Worm (Caenorhabditis elegans) whole organism, L4 larva: ENCODE measurements around the gene ltah-1.2.
A peak's percentile ranks its signal among the peaks of the same experiment; 100 is the strongest.

Experiments used
- D1046.2 ChIP-seq: fragments of 200-800 bp; sonication (Bioruptor generic); IDR thresholded peaks from 2 replicates; pipeline ENCODE4 v1.3.6; 2022; ENCODE audit warnings: missing genetic modification characterization, missing compliant biosample characterization
- F10B5.3 ChIP-seq: sonication (generic microtip); optimal IDR thresholded peaks from 2 replicates; lab custom pipeline; 2016; ENCODE audit warnings: mild to moderate bottlenecking, missing genetic modification characterization, missing compliant biosample characterization
- F26F4.8 ChIP-seq: fragments of 200-800 bp; sonication (Bioruptor generic); conservative IDR thresholded peaks from 2 replicates; pipeline ENCODE4 v1.3.6; 2022; ENCODE audit warnings: missing genetic modification characterization, missing compliant biosample characterization
- F37D6.2 ChIP-seq: sonication (generic microtip); optimal IDR thresholded peaks from 2 replicates; lab custom pipeline; 2016; ENCODE audit warnings: mild to moderate bottlenecking, missing genetic modification characterization, missing compliant biosample characterization
- T26A8.4 ChIP-seq: fragments of 200-800 bp; sonication (Bioruptor generic); IDR thresholded peaks from 2 replicates; pipeline ENCODE4 v1.3.6; 2022; ENCODE audit warnings: missing genetic modification characterization, missing compliant biosample characterization
- Y105C5A.15 ChIP-seq: fragments of 200-800 bp; sonication (Bioruptor generic); IDR thresholded peaks from 2 replicates; pipeline ENCODE4 v1.3.6; 2022; ENCODE audit warnings: missing genetic modification characterization, missing compliant biosample characterization
- Y75B8A.6 ChIP-seq: fragments of 200-800 bp; sonication (Bioruptor generic); IDR thresholded peaks from 2 replicates; pipeline ENCODE4 v1.3.6; 2022; ENCODE audit warnings: missing genetic modification reagents, missing genetic modification characterization, missing compliant biosample characterization
- ZK337.2 ChIP-seq: fragments of 200-800 bp; sonication (Bioruptor generic); IDR thresholded peaks from 2 replicates; pipeline ENCODE4 v1.3.6; 2022; ENCODE audit warnings: missing genetic modification reagents, missing genetic modification characterization, missing compliant biosample characterization
- aha-1 ChIP-seq: fragments of 150-350 bp; peaks from one replicate; lab custom pipeline; 2014; ENCODE audit warnings: missing biosample characterization, missing genetic modification characterization
- ceh-20 ChIP-seq: fragments of 200-800 bp; sonication (Bioruptor generic); IDR thresholded peaks from 2 replicates; pipeline ENCODE4 v1.3.6; 2022; ENCODE audit warnings: missing genetic modification reagents, missing genetic modification characterization, missing compliant biosample characterization
- ceh-44 ChIP-seq: fragments of 200-800 bp; sonication (Bioruptor generic); IDR thresholded peaks from 2 replicates; pipeline ENCODE4 v1.3.6; 2022; ENCODE audit warnings: missing genetic modification reagents, missing genetic modification characterization, missing compliant biosample characterization
- dve-1 ChIP-seq: sonication (generic microtip); optimal IDR thresholded peaks from 2 replicates; lab custom pipeline; 2017; ENCODE audit warnings: antibody characterized with exemption, mild to moderate bottlenecking, missing genetic modification characterization, missing compliant biosample characterization; ENCODE audit not compliant: insufficient read depth
- egl-43 ChIP-seq: fragments of 200-800 bp; sonication (Bioruptor generic); IDR thresholded peaks from 2 replicates; pipeline ENCODE4 v1.3.6; 2022; ENCODE audit warnings: missing genetic modification reagents, missing genetic modification characterization, missing compliant biosample characterization
- hif-1 ChIP-seq, 2 experiments: sonication (generic microtip); optimal IDR thresholded peaks; 2 replicates each; lab custom pipeline; 2016 to 2017; ENCODE audit warnings: missing compliant biosample characterization in 2 of 2, missing genetic modification characterization in 2 of 2, missing genetic modification reagents in 2 of 2, missing genotype in 2 of 2, mild to moderate bottlenecking in 1 of 2
- hlh-11 ChIP-seq: fragments of 200-800 bp; sonication (Bioruptor generic); optimal IDR thresholded peaks from 2 replicates; lab custom pipeline; 2018; ENCODE audit warnings: mild to moderate bottlenecking, missing genetic modification characterization, missing compliant biosample characterization
- hlh-30 ChIP-seq: sonication (generic microtip); optimal IDR thresholded peaks from 2 replicates; lab custom pipeline; 2017; ENCODE audit warnings: antibody characterized with exemption, mild to moderate bottlenecking, missing genetic modification characterization, missing compliant biosample characterization; ENCODE audit not compliant: insufficient read depth
- hmg-1.1 ChIP-seq: fragments of 200-800 bp; sonication (Bioruptor generic); IDR thresholded peaks from 2 replicates; pipeline ENCODE4 v1.3.6; 2022; ENCODE audit warnings: missing genetic modification reagents, missing genetic modification characterization, missing compliant biosample characterization
- lin-29 ChIP-seq: fragments of 200-800 bp; sonication (Bioruptor generic); IDR thresholded peaks from 2 replicates; pipeline ENCODE4 v1.3.6; 2022; ENCODE audit warnings: missing genetic modification reagents, missing genetic modification characterization, missing compliant biosample characterization
- lin-38 ChIP-seq: fragments of 200-800 bp; sonication (Bioruptor generic); IDR thresholded peaks from 2 replicates; pipeline ENCODE4 v1.3.6; 2022; ENCODE audit warnings: missing genetic modification reagents, missing genetic modification characterization, missing compliant biosample characterization
- lsy-2 ChIP-seq, 2 experiments: fragments of 150-350 bp in 1 of 2; sonication (generic microtip) in 1 of 2; optimal IDR thresholded peaks; 2 replicates each; lab custom pipeline; 2014 to 2017; ENCODE audit warnings: missing biosample characterization in 2 of 2, missing genetic modification characterization in 2 of 2
- madf-5 ChIP-seq, 2 experiments: fragments of 200-800 bp; sonication (Bioruptor generic); IDR thresholded peaks; 2 replicates each; pipeline ENCODE4 v1.3.6; 2022; ENCODE audit warnings: missing compliant biosample characterization in 2 of 2, missing genetic modification characterization in 2 of 2
- mdl-1 ChIP-seq, 2 experiments: fragments of 150-350 bp in 1 of 2; sonication (generic microtip) in 1 of 2; optimal IDR thresholded peaks; 2 replicates each; lab custom pipeline; 2014 to 2017; ENCODE audit warnings: missing biosample characterization in 2 of 2, missing genetic modification characterization in 2 of 2
- mep-1 ChIP-seq: fragments of 150-350 bp; sonication (generic microtip); optimal IDR thresholded peaks from 3 replicates; lab custom pipeline; 2014; ENCODE audit warnings: missing biosample characterization, missing genetic modification characterization
- mxl-2 ChIP-seq: fragments of 200-800 bp; sonication (Bioruptor generic); conservative IDR thresholded peaks from 2 replicates; pipeline ENCODE4 v1.3.6; 2022; ENCODE audit warnings: missing genetic modification reagents, missing genetic modification characterization, missing compliant biosample characterization
- mxl-3 ChIP-seq: fragments of 200-800 bp; sonication (Bioruptor generic); optimal IDR thresholded peaks from 2 replicates; lab custom pipeline; 2018; ENCODE audit warnings: mild to moderate bottlenecking, missing genetic modification characterization, missing compliant biosample characterization
- nhr-102 ChIP-seq: sonication (generic microtip); optimal IDR thresholded peaks from 2 replicates; lab custom pipeline; 2016; ENCODE audit warnings: mild to moderate bottlenecking, missing genetic modification characterization, moderate library complexity, missing compliant biosample characterization
- nhr-111 ChIP-seq: fragments of 200-800 bp; sonication (Bioruptor generic); optimal IDR thresholded peaks from 2 replicates; lab custom pipeline; 2018; ENCODE audit warnings: mild to moderate bottlenecking, missing genetic modification characterization, missing compliant biosample characterization
- nhr-28 ChIP-seq: fragments of 150-350 bp; optimal IDR thresholded peaks from 2 replicates; lab custom pipeline; 2014; ENCODE audit warnings: missing biosample characterization, missing genetic modification characterization
- nhr-41 ChIP-seq: fragments of 200-800 bp; sonication (Bioruptor generic); IDR thresholded peaks from 2 replicates; pipeline ENCODE4 v1.3.6; 2022; ENCODE audit warnings: missing genetic modification reagents, missing genetic modification characterization, missing compliant biosample characterization
- nhr-42 ChIP-seq: fragments of 200-800 bp; sonication (Bioruptor generic); IDR thresholded peaks from 2 replicates; pipeline ENCODE4 v1.3.6; 2022; ENCODE audit warnings: missing genetic modification characterization, missing compliant biosample characterization
- nhr-48 ChIP-seq: sonication (generic microtip); optimal IDR thresholded peaks from 2 replicates; lab custom pipeline; 2016; ENCODE audit warnings: mild to moderate bottlenecking, missing genetic modification characterization, missing compliant biosample characterization
- nhr-6 ChIP-seq: fragments of 150-350 bp; optimal IDR thresholded peaks from 2 replicates; lab custom pipeline; 2014; ENCODE audit warnings: missing biosample characterization, missing genetic modification characterization
- pha-4 ChIP-seq, 2 experiments: fragments of 150-350 bp in 1 of 2; fragments of 200-800 bp in 1 of 2; sonication (Bioruptor generic) in 1 of 2; IDR thresholded peaks in 1 of 2; optimal IDR thresholded peaks in 1 of 2; 2 replicates each; pipeline versions ENCODE4 v1.3.6 to Lab custom; 2014 to 2022; ENCODE audit warnings: missing genetic modification characterization in 2 of 2, missing genetic modification reagents in 2 of 2, missing biosample characterization in 1 of 2, missing compliant biosample characterization in 1 of 2
- php-3 ChIP-seq: fragments of 200-800 bp; sonication (Bioruptor generic); IDR thresholded peaks from 2 replicates; pipeline ENCODE4 v1.3.6; 2022; ENCODE audit warnings: missing genetic modification reagents, missing genetic modification characterization, missing compliant biosample characterization
- saeg-2 ChIP-seq: fragments of 200-800 bp; sonication (Bioruptor generic); IDR thresholded peaks from 2 replicates; pipeline ENCODE4 v1.3.6; 2022; ENCODE audit warnings: missing genetic modification reagents, missing genetic modification characterization, missing compliant biosample characterization
- set-16 ChIP-seq: fragments of 200-800 bp; sonication (Bioruptor generic); IDR thresholded peaks from 2 replicates; pipeline ENCODE4 v1.3.6; 2022; ENCODE audit warnings: missing genetic modification reagents, missing genetic modification characterization, missing compliant biosample characterization
- skn-1 ChIP-seq: fragments of 150-350 bp; optimal IDR thresholded peaks from 2 replicates; lab custom pipeline; 2014; ENCODE audit warnings: missing biosample characterization, missing genetic modification characterization
- tra-1 ChIP-seq: fragments of 200-800 bp; sonication (Bioruptor generic); IDR thresholded peaks from 2 replicates; pipeline ENCODE4 v1.3.6; 2022; ENCODE audit warnings: missing genetic modification reagents, missing genetic modification characterization, missing compliant biosample characterization
- vab-7 ChIP-seq: fragments of 200-800 bp; sonication (Bioruptor generic); IDR thresholded peaks from 2 replicates; pipeline ENCODE4 v1.3.6; 2022; ENCODE audit warnings: missing genetic modification reagents, missing genetic modification characterization, missing compliant biosample characterization
- zag-1 ChIP-seq: fragments of 150-350 bp; optimal IDR thresholded peaks from 2 replicates; lab custom pipeline; 2014; ENCODE audit warnings: missing biosample characterization, missing genetic modification characterization
- zfp-2 ChIP-seq: sonication (generic microtip); optimal IDR thresholded peaks from 2 replicates; lab custom pipeline; 2016; ENCODE audit warnings: mild to moderate bottlenecking, missing genetic modification characterization, missing compliant biosample characterization

The ltah-1.2 gene

DNA sequence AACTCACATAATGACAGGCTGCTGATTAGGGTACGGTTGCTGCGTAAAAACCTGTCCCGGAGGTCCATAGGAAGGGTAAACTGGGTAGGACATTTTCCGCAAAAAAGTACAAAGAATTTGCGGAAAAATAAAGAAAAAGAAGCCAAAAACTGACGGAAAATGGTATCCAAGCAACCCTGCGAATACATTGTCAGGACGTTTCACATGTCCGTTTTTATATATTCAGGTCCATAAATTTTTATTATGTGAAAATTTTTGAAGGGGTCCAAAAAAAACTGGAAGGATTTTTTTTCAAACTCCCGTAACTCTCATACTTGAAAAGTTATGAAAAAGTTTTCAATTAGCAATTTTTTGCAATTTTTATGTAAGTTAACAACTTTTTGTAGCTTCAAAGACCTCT lies 29.3 kb upstream of the ltah-1.2 start, which contains the start of gene CC8.3:
Gene CC8.3, minus strand, starts transcription at position 101 of the 400 bp plus-strand sequence.
- TF ChIP-seq hif-1 (tag; optimal IDR thresholded peaks at IDR 0.05; lab: Kevin White, UChicago) (no peak), Y105C5A.15 (GFP tag; lab: Robert Waterston, UW) (no peak), F26F4.8 (no peak), mdl-1 (tag; optimal IDR thresholded peaks at IDR 0.05; lab: Kevin White, UChicago) (no peak), lin-38 (GFP tag; lab: Robert Waterston, UW) (no peak), zfp-2 (tag; lab: Kevin White, UChicago) (no peak), mxl-3 (GFP tag; lab: Kevin White, UChicago) (no peak), ceh-20 (GFP tag; lab: Robert Waterston, UW) (no peak), ZK337.2 (no peak), aha-1 (no peak), skn-1 (tag; lab: Kevin White, UChicago) (no peak)

DNA sequence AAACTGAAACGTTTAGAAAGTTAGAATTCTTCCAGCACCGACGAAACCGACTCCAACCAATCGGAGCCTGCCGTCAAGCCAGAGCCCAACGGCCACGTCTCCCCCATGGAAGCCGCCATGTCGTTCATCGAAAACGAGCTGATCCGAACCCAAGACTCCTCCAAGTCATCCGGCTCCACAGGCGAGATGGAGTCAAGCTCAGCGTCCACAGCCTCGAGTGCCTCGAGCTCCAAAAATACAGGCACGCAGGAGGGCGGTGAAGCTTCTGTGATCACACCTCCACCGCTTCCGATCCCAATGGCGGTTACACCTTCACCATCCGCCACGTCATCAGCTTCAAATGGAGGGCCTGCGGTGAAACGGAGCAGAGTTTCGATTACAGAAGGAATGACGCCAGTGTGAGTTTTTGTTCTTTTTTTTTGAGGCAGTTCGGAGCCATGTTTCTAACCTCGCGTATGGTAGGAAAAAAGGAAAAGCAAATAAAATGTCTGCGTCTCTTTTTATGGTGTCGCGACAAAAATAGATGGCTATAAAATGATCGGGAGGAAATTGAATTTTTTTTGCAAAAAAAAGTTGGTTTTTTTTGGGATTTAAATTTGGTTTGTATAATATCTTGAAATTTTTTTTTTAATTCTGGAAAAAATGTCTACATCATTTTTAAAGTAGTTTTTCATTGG lies 25.5 kb upstream of the ltah-1.2 start:
- peak; percentile 5 for TF ChIP-seq dve-1 (tag; lab: Kevin White, UChicago)
- 0 out of 2 replicates have a peak, but pooled peaks have one; percentile 16 for TF ChIP-seq php-3 (GFP tag; lab: Robert Waterston, UW)
- TF ChIP-seq F10B5.3 (tag; lab: Kevin White, UChicago), result no peak
- TF ChIP-seq skn-1 (tag; lab: Kevin White, UChicago), result no peak
- peak; percentile 27 for TF ChIP-seq nhr-28
- TF ChIP-seq set-16 (GFP tag; lab: Robert Waterston, UW), result peak; percentile 88
- TF ChIP-seq, all 104 proteins: peak for 4

DNA sequence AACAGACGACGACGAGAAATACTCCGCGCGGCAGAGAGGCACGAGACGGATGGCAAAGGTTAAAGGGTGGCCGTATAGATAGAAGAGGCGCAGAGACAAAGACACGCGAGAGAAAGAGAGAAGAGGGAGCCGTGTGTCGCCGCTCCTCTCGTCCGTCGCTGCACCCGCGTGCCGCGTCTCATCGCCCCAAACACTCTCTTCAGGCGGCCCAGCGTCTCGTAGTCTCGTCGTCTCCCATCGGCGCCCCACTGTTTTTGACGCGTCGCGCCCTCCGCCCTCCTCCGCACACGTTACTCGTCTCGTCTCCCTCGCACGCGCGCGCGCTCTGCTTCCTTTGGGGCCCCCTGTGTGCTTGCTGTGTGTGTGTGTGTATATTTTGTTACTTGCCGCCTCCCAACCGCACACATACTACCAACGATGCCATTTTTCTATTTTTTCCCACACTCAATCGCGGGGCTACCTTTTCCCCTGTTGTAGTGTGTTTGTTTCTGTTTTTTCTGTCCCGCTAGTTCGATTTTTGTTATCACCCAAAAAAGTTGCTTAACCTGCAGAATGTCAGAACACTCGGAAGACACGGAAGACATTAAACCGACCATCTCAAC lies 23.8 kb upstream of the ltah-1.2 start, which contains the start of gene madf-9:
Gene madf-9, plus strand, starts transcription at position 552 of the 602 bp plus-strand sequence.
- 0 out of 2 replicates have a peak, but pooled peaks have one; percentile 21 for TF ChIP-seq mxl-2
- TF ChIP-seq mxl-3 (GFP tag; lab: Kevin White, UChicago), result peak; percentile 92
- peak; percentile 51 for TF ChIP-seq nhr-102
- TF ChIP-seq mep-1 (tag; lab: Kevin White, UChicago), result peak; percentile 68
- TF ChIP-seq lsy-2 (tag; optimal IDR thresholded peaks at IDR 0.05; lab: Kevin White, UChicago), result peak; percentile 37 to 44
- 0 out of 2 replicates have a peak, but pooled peaks have one; percentile 19 for TF ChIP-seq tra-1 (GFP tag; lab: Robert Waterston, UW)
- TF ChIP-seq ceh-44, result no peak
- TF ChIP-seq Y75B8A.6, result no peak
- peak; percentile 45 for TF ChIP-seq dve-1 (tag; lab: Kevin White, UChicago)
- 0 out of 4 replicates have a peak, but pooled peaks of 1 of the 2 experiments have one; percentile 28 for TF ChIP-seq madf-5 (GFP tag; IDR thresholded peaks at IDR 0.05; lab: Robert Waterston, UW)
- peak; percentile 92 for TF ChIP-seq hlh-11 (tag; lab: Kevin White, UChicago)
- TF ChIP-seq nhr-111 (GFP tag; lab: Kevin White, UChicago), result no peak
- peak; percentile 81 for TF ChIP-seq nhr-6
- TF ChIP-seq lin-38 (GFP tag; lab: Robert Waterston, UW), result peak; percentile 69
- peak; percentile 94 for TF ChIP-seq hmg-1.1 (GFP tag; lab: Robert Waterston, UW)
- TF ChIP-seq pha-4 (GFP tag; IDR thresholded peaks at IDR 0.05; lab: Robert Waterston, UW), result peak; percentile 78; the same call in 1 of the 2 replicates
- TF ChIP-seq pha-4 (tag; optimal IDR thresholded peaks at IDR 0.05; lab: Kevin White, UChicago), result no peak
- TF ChIP-seq ceh-20 (GFP tag; lab: Robert Waterston, UW), result peak; percentile 22; the same call in 1 of the 2 replicates
- peak; percentile 75 for TF ChIP-seq php-3 (GFP tag; lab: Robert Waterston, UW)
- no peak for TF ChIP-seq lin-29 (GFP tag; lab: Robert Waterston, UW)
- peak; percentile 83 for TF ChIP-seq egl-43 (GFP tag; lab: Robert Waterston, UW)
- peak; percentile 62 for TF ChIP-seq F37D6.2 (tag; lab: Kevin White, UChicago)
- peak; percentile 98 for TF ChIP-seq nhr-41 (GFP tag; lab: Robert Waterston, UW)
- peak; percentile 64 for TF ChIP-seq nhr-28
- TF ChIP-seq saeg-2 (GFP tag; lab: Robert Waterston, UW), result 0 out of 2 replicates have a peak, but pooled peaks have one; percentile 64
- peak; percentile 83 for TF ChIP-seq hlh-30 (tag; lab: Kevin White, UChicago)
- no peak for TF ChIP-seq zag-1 (tag; lab: Kevin White, UChicago)
- peak; percentile 11; the same call in 1 of the 2 replicates for TF ChIP-seq vab-7 (GFP tag; lab: Robert Waterston, UW)
- peak; percentile 89 for TF ChIP-seq nhr-48
- TF ChIP-seq D1046.2 (GFP tag; lab: Robert Waterston, UW), result no peak
- TF ChIP-seq nhr-42 (GFP tag; lab: Robert Waterston, UW), result peak; percentile 76; the same call in 1 of the 2 replicates
- peak; percentile 13 for TF ChIP-seq F10B5.3 (tag; lab: Kevin White, UChicago)
- TF ChIP-seq set-16 (GFP tag; lab: Robert Waterston, UW), result peak; percentile 100
- peak; percentile 99 for TF ChIP-seq aha-1
- TF ChIP-seq T26A8.4 (GFP tag; lab: Robert Waterston, UW), result peak; percentile 77
